Worm (Caenorhabditis elegans) whole organism, L2 larva: Measurements from ENCODE around the gene dvc-1.
A peak's percentile ranks its signal among the peaks of the same experiment; 100 is the strongest.

Experiments used
- C34F6.9 ChIP-seq: fragments of 150-350 bp; optimal IDR thresholded peaks from 2 replicates; lab custom pipeline; 2014; ENCODE audit warnings: missing biosample characterization, missing genetic modification characterization
- F13H6.1 ChIP-seq: sonication (generic microtip); optimal IDR thresholded peaks from 2 replicates; lab custom pipeline; 2016; ENCODE audit warnings: missing genetic modification characterization, missing compliant biosample characterization
- R02D3.7 ChIP-seq: fragments of 150-350 bp; optimal IDR thresholded peaks from 2 replicates; lab custom pipeline; 2014; ENCODE audit warnings: missing biosample characterization, missing genetic modification characterization
- alr-1 ChIP-seq: fragments of 150-350 bp; optimal IDR thresholded peaks from 2 replicates; lab custom pipeline; 2014; ENCODE audit warnings: missing biosample characterization, missing genetic modification characterization
- aly-2 ChIP-seq: fragments of 150-350 bp; optimal IDR thresholded peaks from 2 replicates; lab custom pipeline; 2014; ENCODE audit warnings: missing biosample characterization, missing genetic modification characterization
- ama-1 ChIP-seq: fragments of 150-350 bp; optimal IDR thresholded peaks from 2 replicates; lab custom pipeline; 2018; ENCODE audit warnings: inconsistent platforms
- ceh-82 ChIP-seq: fragments of 150-350 bp; optimal IDR thresholded peaks from 2 replicates; lab custom pipeline; 2014; ENCODE audit warnings: missing biosample characterization, missing genetic modification characterization
- crh-2 ChIP-seq: sonication (generic microtip); optimal IDR thresholded peaks from 2 replicates; lab custom pipeline; 2017; ENCODE audit warnings: missing biosample characterization, missing genetic modification characterization
- egl-27 ChIP-seq: sonication (generic microtip); optimal IDR thresholded peaks from 3 replicates; lab custom pipeline; 2017; ENCODE audit warnings: missing biosample characterization, missing genetic modification reagents, missing genetic modification characterization
- elt-3 ChIP-seq: sonication (generic microtip); optimal IDR thresholded peaks from 2 replicates; lab custom pipeline; 2017; ENCODE audit warnings: missing biosample characterization, missing genetic modification characterization
- fos-1 ChIP-seq: fragments of 150-350 bp; optimal IDR thresholded peaks from 2 replicates; lab custom pipeline; 2014; ENCODE audit warnings: missing biosample characterization, missing genetic modification characterization
- gmeb-1 ChIP-seq: fragments of 150-350 bp; optimal IDR thresholded peaks from 2 replicates; lab custom pipeline; 2014; ENCODE audit warnings: missing biosample characterization, missing genetic modification characterization
- lin-11 ChIP-seq: fragments of 150-350 bp; sonication (generic microtip); optimal IDR thresholded peaks from 2 replicates; lab custom pipeline; 2014; ENCODE audit warnings: missing biosample characterization, missing genetic modification characterization, inconsistent platforms, mixed read lengths
- lin-13 ChIP-seq: fragments of 150-350 bp; optimal IDR thresholded peaks from 2 replicates; lab custom pipeline; 2014; ENCODE audit warnings: missing biosample characterization, missing genetic modification reagents, missing genetic modification characterization
- lin-39 ChIP-seq: fragments of 150-350 bp; optimal IDR thresholded peaks from 2 replicates; lab custom pipeline; 2014; ENCODE audit warnings: missing biosample characterization, missing genetic modification reagents, missing genetic modification characterization
- lsy-2 ChIP-seq, 2 experiments: fragments of 150-350 bp in 1 of 2; sonication (generic microtip) in 1 of 2; optimal IDR thresholded peaks; 2 replicates each; lab custom pipeline; 2014 to 2017; ENCODE audit warnings: missing biosample characterization in 2 of 2, missing genetic modification characterization in 2 of 2
- mab-5 ChIP-seq: fragments of 150-350 bp; optimal IDR thresholded peaks from 2 replicates; lab custom pipeline; 2014; ENCODE audit warnings: missing biosample characterization, missing genetic modification characterization
- mdl-1 ChIP-seq, 2 experiments: fragments of 150-350 bp in 1 of 2; sonication (generic microtip) in 1 of 2; optimal IDR thresholded peaks; 2 replicates each; lab custom pipeline; 2017; ENCODE audit warnings: missing biosample characterization in 2 of 2, missing genetic modification characterization in 2 of 2
- nhr-11 ChIP-seq: fragments of 150-350 bp; optimal IDR thresholded peaks from 2 replicates; lab custom pipeline; 2014; ENCODE audit warnings: missing biosample characterization, missing genetic modification characterization
- nhr-12 ChIP-seq: fragments of 150-350 bp; optimal IDR thresholded peaks from 2 replicates; lab custom pipeline; 2014; ENCODE audit warnings: missing biosample characterization, missing genetic modification characterization
- nhr-23 ChIP-seq: fragments of 150-350 bp; optimal IDR thresholded peaks from 2 replicates; lab custom pipeline; 2014; ENCODE audit warnings: missing biosample characterization, missing genetic modification reagents, missing genetic modification characterization
- nhr-237 ChIP-seq: fragments of 150-350 bp; optimal IDR thresholded peaks from 2 replicates; lab custom pipeline; 2014; ENCODE audit warnings: missing biosample characterization, missing genetic modification characterization
- nhr-25 ChIP-seq: fragments of 150-350 bp; sonication (generic microtip); optimal IDR thresholded peaks from 3 replicates; lab custom pipeline; 2014; ENCODE audit warnings: missing biosample characterization, missing genetic modification characterization
- nhr-6 ChIP-seq: fragments of 150-350 bp; optimal IDR thresholded peaks from 2 replicates; lab custom pipeline; 2014; ENCODE audit warnings: missing biosample characterization, missing genetic modification characterization
- skn-1 ChIP-seq: sonication (generic microtip); optimal IDR thresholded peaks from 2 replicates; lab custom pipeline; 2017; ENCODE audit warnings: missing biosample characterization, missing genetic modification characterization
- sma-3 ChIP-seq: sonication (generic microtip); optimal IDR thresholded peaks from 2 replicates; lab custom pipeline; 2016; ENCODE audit warnings: missing genetic modification reagents, missing genetic modification characterization, missing compliant biosample characterization
- snpc-4 ChIP-seq: fragments of 150-350 bp; optimal IDR thresholded peaks from 2 replicates; lab custom pipeline; 2014; ENCODE audit warnings: missing biosample characterization, missing genetic modification characterization
- unc-39 ChIP-seq: fragments of 150-350 bp; optimal IDR thresholded peaks from 2 replicates; lab custom pipeline; 2014; ENCODE audit warnings: missing biosample characterization, missing genetic modification characterization
- ztf-1 ChIP-seq: fragments of 200-800 bp; sonication (Bioruptor generic); conservative IDR thresholded peaks from 2 replicates; pipeline ENCODE4 v1.3.6; 2022; ENCODE audit warnings: missing genetic modification characterization, missing compliant biosample characterization
- ztf-4 ChIP-seq: fragments of 150-350 bp; optimal IDR thresholded peaks from 2 replicates; lab custom pipeline; 2014; ENCODE audit warnings: missing biosample characterization, missing genetic modification characterization

The dvc-1 gene

DNA sequence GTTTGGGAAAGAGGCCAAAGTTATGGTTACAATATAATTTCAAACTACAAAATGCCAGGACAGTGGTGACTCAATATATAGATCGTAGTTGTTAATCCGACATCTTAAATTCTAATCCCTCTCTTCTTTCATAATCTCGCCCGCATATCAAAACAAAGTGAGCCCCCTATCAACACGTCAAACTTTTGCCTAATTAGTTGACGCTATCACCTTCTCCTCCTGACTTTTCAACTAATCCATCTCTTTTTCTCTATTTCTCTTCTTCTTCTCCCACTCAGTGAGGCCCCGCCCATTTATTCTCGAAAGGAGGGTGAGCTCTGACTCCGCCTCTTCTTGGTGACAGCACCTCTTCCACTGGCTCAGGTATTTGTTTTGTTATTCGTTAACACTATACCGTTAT is 27.8 kb downstream of the dvc-1 start:
- TF ChIP-seq lin-39 (tag; lab: Kevin White, UChicago) (no peak), F13H6.1 (no peak), nhr-25 (tag; lab: Kevin White, UChicago) (no peak), mdl-1 (tag; optimal IDR thresholded peaks at IDR 0.05; lab: Kevin White, UChicago) (no peak), nhr-237 (tag; lab: Kevin White, UChicago) (no peak), ceh-82 (no peak), lsy-2 (tag; optimal IDR thresholded peaks at IDR 0.05; lab: Kevin White, UChicago) (no peak), R02D3.7 (tag; lab: Kevin White, UChicago) (no peak), nhr-12 (tag; lab: Kevin White, UChicago) (no peak), crh-2 (tag; lab: Kevin White, UChicago) (no peak), sma-3 (GFP tag; lab: Kevin White, UChicago) (no peak), lin-11 (tag; lab: Kevin White, UChicago) (no peak), elt-3 (tag; lab: Kevin White, UChicago) (no peak), snpc-4 (no peak), lin-13 (GFP tag; lab: Kevin White, UChicago) (no peak), egl-27 (no peak), gmeb-1 (tag; lab: Kevin White, UChicago) (no peak), ama-1 (lab: Kevin White, UChicago) (no peak)

DNA sequence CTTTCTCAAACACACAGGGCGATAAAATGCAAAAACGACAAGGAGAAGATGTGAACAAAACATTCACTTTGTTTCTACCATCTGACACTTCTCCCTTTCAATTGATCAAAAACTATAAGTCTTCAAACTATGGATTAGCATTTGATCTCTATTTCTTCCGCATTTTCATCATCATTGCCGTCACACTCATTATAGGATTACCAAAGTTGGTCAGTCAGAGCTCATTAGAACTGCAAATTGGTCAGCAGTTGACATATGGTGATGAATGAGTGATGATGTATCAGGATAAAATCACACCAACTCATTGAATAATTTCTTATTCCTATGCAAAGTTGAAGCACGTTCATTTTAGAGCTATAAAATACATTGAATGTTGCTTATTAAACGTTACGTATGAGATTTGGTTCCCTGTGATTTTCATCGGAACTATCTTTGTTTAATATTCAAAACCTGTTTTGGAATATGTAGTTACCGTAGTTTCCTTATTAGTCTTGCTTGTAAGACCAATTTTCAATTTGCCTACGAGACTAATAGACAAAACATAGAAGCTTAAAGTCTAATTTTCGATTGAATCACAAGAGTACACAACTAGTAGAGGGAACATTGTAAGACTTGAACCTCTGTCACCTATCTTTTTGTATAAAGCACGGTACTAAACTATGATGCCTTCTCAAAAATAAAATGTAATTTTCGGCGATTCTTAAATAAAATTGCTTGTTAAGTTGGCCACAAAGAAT is 29.5 kb downstream of the dvc-1 start:
- TF ChIP-seq ztf-4 (tag; lab: Kevin White, UChicago) (no peak), nhr-25 (tag; lab: Kevin White, UChicago) (no peak), snpc-4 (no peak), nhr-11 (no peak), ztf-1 (GFP tag; lab: Robert Waterston, UW) (no peak), R02D3.7 (tag; lab: Kevin White, UChicago) (no peak), lin-11 (tag; lab: Kevin White, UChicago) (no peak), mab-5 (tag; lab: Kevin White, UChicago) (no peak), lin-39 (tag; lab: Kevin White, UChicago) (no peak), nhr-23 (tag; lab: Kevin White, UChicago) (no peak), lsy-2 (tag; optimal IDR thresholded peaks at IDR 0.05; lab: Kevin White, UChicago) (no peak), C34F6.9 (tag; lab: Kevin White, UChicago) (no peak), unc-39 (tag; lab: Kevin White, UChicago) (no peak), aly-2 (tag; lab: Kevin White, UChicago) (no peak)

DNA sequence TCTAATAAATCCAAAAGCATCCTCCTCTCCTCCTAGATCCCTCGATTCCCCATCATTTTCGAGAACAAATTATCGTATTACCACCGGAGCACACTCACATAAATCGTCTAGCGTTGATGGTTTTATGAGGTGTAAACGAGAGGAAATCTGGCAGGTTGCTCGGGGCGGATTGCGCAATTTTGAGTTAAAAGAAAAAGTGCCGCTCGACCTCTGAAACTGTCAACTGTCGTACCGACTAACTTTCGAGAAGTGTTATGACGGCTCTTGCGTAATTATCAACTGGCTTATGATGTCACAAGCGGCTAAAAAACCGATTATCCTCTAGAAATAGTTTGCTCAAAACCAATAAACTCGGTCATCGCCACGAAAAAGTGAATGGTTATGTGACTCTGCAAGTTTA is 32.7 kb downstream of the dvc-1 start:
- TF ChIP-seq nhr-6 (tag; lab: Kevin White, UChicago) = no peak

DNA sequence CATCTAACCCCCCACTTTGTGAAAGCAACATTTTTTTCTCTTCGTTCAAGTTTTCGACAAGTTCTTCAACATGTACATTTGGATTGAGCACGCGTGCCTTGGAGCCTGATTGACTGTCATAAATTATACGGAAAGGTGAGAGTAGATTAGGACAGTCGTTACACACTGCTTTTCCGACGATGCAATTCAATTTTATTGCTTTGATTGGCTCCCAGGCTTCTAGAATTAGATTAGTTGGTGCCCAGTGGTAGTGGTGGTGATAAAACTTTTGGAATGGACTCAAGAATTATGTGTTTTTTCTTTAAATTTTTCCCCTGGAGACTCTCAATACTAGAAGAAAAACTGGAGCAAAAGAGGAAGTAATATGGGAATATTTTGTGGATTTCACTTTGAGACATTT is 34.7 kb downstream of the dvc-1 start:
- TF ChIP-seq F13H6.1 (no peak), skn-1 (tag; lab: Kevin White, UChicago) (no peak), snpc-4 (no peak), lin-39 (tag; lab: Kevin White, UChicago) (no peak), nhr-25 (tag; lab: Kevin White, UChicago) (no peak), nhr-12 (tag; lab: Kevin White, UChicago) (no peak), fos-1 (tag; lab: Kevin White, UChicago) (no peak), aly-2 (tag; lab: Kevin White, UChicago) (no peak), nhr-6 (tag; lab: Kevin White, UChicago) (no peak)

DNA sequence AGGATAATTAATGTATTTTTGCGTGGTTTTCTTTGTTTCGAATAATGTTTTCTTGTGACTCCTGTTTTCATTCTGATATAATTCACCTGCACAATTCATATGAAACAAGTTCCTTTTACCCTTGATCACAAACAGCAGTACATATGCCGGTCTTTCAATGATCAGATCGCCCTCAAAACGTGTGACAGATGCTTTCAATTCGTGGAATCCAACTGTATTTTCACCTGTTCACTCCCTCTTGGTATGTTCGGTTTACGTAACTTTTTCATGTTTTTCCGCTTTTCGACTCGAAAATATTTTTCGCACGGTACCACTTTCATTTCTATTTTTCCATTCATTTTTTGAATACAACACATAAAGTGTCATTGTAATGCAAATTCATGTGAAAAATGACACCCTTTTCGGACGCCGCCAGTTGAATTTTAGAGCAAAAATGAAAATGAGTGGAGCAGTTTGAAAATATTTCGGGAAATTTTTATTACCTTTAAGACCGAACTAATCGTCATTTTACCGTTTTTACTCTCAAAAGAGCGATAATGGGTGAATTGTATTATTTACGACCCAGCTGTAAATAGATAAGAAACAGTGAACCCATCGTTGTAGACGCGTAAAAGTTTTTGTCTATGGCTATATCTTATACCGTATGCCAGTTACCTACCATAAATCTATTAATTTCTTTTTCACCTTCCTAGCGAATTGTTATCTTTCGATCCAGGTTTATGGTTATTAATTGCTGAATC is 37.1 kb downstream of the dvc-1 start, which contains the start of gene K10D6.4:
TSS of gene K10D6.4 (plus strand) at position 100 of the 740 bp plus-strand sequence.
- TF ChIP-seq crh-2 (tag; lab: Kevin White, UChicago) = no peak
- no peak for TF ChIP-seq alr-1 (tag; lab: Kevin White, UChicago)
- no peak for TF ChIP-seq lin-13 (GFP tag; lab: Kevin White, UChicago)
- peak; percentile 47 for TF ChIP-seq fos-1 (tag; lab: Kevin White, UChicago)
- TF ChIP-seq lin-11 (tag; lab: Kevin White, UChicago) = peak; percentile 5
